Fruit fly (Drosophila melanogaster) whole organism, embryonic: ENCODE data around the gene Sap30.

Source experiments
- Asciz ChIP-seq: fragments of 200-800 bp; sonication (Bioruptor generic); optimal IDR thresholded peaks from 2 replicates; lab custom pipeline; 2017; ENCODE audit warnings: missing biosample characterization, mild to moderate bottlenecking, missing genetic modification characterization, missing genetic modification reagents
- Awh ChIP-seq: fragments of 200-800 bp; sonication (Bioruptor generic); IDR thresholded peaks from 2 replicates; pipeline ENCODE4, ENCODE4 v1.3.6; 2022; ENCODE audit warnings: missing biosample characterization, missing genetic modification characterization
- CG10147 ChIP-seq: fragments of 200-800 bp; sonication (Bioruptor generic); optimal IDR thresholded peaks from 2 replicates; lab custom pipeline; 2019; ENCODE audit warnings: missing biosample characterization, mild to moderate bottlenecking, missing genetic modification characterization, moderate library complexity
- CG10979 ChIP-seq: fragments of 200-800 bp; sonication (Bioruptor generic); optimal IDR thresholded peaks from 2 replicates; lab custom pipeline; 2018; ENCODE audit warnings: missing biosample characterization, mild to moderate bottlenecking, missing genetic modification characterization, moderate library complexity
- CG11456 ChIP-seq: fragments of 200-800 bp; sonication (Bioruptor generic); IDR thresholded peaks from 3 replicates; pipeline ENCODE4 v1.3.6; 2022; ENCODE audit warnings: missing biosample characterization, missing genetic modification characterization
- CG12219 ChIP-seq: fragments of 200-800 bp; sonication (Bioruptor generic); optimal IDR thresholded peaks from 3 replicates; lab custom pipeline; 2018; ENCODE audit warnings: missing biosample characterization, mild to moderate bottlenecking, missing genetic modification characterization
- CG12391 ChIP-seq: fragments of 200-800 bp; sonication (Bioruptor generic); optimal IDR thresholded peaks from 3 replicates; lab custom pipeline; 2018; ENCODE audit warnings: missing biosample characterization, mild to moderate bottlenecking, missing genetic modification characterization, moderate library complexity
- CG12659 ChIP-seq: fragments of 200-800 bp; sonication (Bioruptor generic); optimal IDR thresholded peaks from 3 replicates; lab custom pipeline; 2017; ENCODE audit warnings: mild to moderate bottlenecking, missing biosample characterization, missing genetic modification reagents, missing genetic modification characterization
- CG14710 ChIP-seq: fragments of 200-800 bp; sonication (Bioruptor generic); optimal IDR thresholded peaks from 3 replicates; lab custom pipeline; 2019; ENCODE audit warnings: missing biosample characterization, mild to moderate bottlenecking, missing genetic modification characterization, moderate library complexity
- CG15479 ChIP-seq: fragments of 200-800 bp; sonication (Bioruptor generic); optimal IDR thresholded peaks from 3 replicates; lab custom pipeline; 2019; ENCODE audit warnings: missing biosample characterization, mild to moderate bottlenecking, missing genetic modification characterization, moderate library complexity
- CG15601 ChIP-seq: fragments of 200-800 bp; sonication (Bioruptor generic); optimal IDR thresholded peaks from 3 replicates; lab custom pipeline; 2019; ENCODE audit warnings: missing biosample characterization, mild to moderate bottlenecking, missing genetic modification characterization, moderate library complexity
- CG1602 ChIP-seq: fragments of 200-800 bp; sonication (Bioruptor generic); optimal IDR thresholded peaks from 3 replicates; lab custom pipeline; 2016; ENCODE audit warnings: missing biosample characterization, missing genetic modification characterization
- CG30020 ChIP-seq: fragments of 200-800 bp; optimal IDR thresholded peaks from 2 replicates; lab custom pipeline; 2019; ENCODE audit warnings: missing biosample characterization, mild to moderate bottlenecking, missing genetic modification characterization, moderate library complexity
- CG34376 ChIP-seq: fragments of 200-800 bp; sonication (Bioruptor generic); optimal IDR thresholded peaks from 2 replicates; lab custom pipeline; 2018; ENCODE audit warnings: missing biosample characterization, mild to moderate bottlenecking, missing genetic modification characterization
- CG4424 ChIP-seq: fragments of 200-800 bp; sonication (Bioruptor generic); optimal IDR thresholded peaks from 3 replicates; lab custom pipeline; 2016; ENCODE audit warnings: missing biosample characterization, missing genetic modification characterization
- CG6175 ChIP-seq: fragments of 200-800 bp; sonication (Bioruptor generic); IDR thresholded peaks from 3 replicates; pipeline ENCODE4 v1.3.6; 2022; ENCODE audit warnings: missing biosample characterization, missing genetic modification characterization
- CG6272 ChIP-seq: fragments of 200-800 bp; sonication (Bioruptor generic); IDR thresholded peaks from 2 replicates; pipeline ENCODE4 v1.3.6; 2022; ENCODE audit warnings: missing biosample characterization, missing genetic modification characterization
- CG7556 ChIP-seq: fragments of 200-800 bp; sonication (Bioruptor generic); optimal IDR thresholded peaks from 2 replicates; lab custom pipeline; 2017; ENCODE audit warnings: missing biosample characterization, mild to moderate bottlenecking, missing genetic modification characterization
- CG8359 ChIP-seq: fragments of 200-800 bp; sonication (Bioruptor generic); optimal IDR thresholded peaks from 2 replicates; lab custom pipeline; 2017; ENCODE audit warnings: missing biosample characterization, mild to moderate bottlenecking, missing genetic modification characterization, borderline replicate concordance
- CG8388 ChIP-seq: fragments of 200-800 bp; sonication (Bioruptor generic); optimal IDR thresholded peaks from 2 replicates; lab custom pipeline; 2019; ENCODE audit warnings: missing biosample characterization, mild to moderate bottlenecking, missing genetic modification characterization, moderate library complexity
- CG8924 ChIP-seq: fragments of 200-800 bp; optimal IDR thresholded peaks from 3 replicates; lab custom pipeline; 2019; ENCODE audit warnings: missing biosample characterization, mild to moderate bottlenecking, missing genetic modification characterization, moderate library complexity
- CG9727 ChIP-seq: fragments of 200-800 bp; sonication (Bioruptor generic); optimal IDR thresholded peaks from 3 replicates; lab custom pipeline; 2017; ENCODE audit warnings: missing biosample characterization, mild to moderate bottlenecking, missing genetic modification characterization
- Chrac-16 ChIP-seq: fragments of 200-800 bp; sonication (Bioruptor generic); optimal IDR thresholded peaks from 3 replicates; lab custom pipeline; 2016; ENCODE audit warnings: missing biosample characterization, missing genetic modification characterization
- Dref ChIP-seq: fragments of 200-800 bp; sonication (Bioruptor generic); IDR thresholded peaks from 2 replicates; pipeline ENCODE4 v1.3.6; 2022; ENCODE audit warnings: missing biosample characterization, missing genetic modification characterization
- Hr51 ChIP-seq, 2 experiments: fragments of 200-800 bp; sonication (Bioruptor generic); optimal IDR thresholded peaks; 2 replicates in 1 of 2; 3 replicates in 1 of 2; lab custom pipeline; 2016 to 2018; ENCODE audit warnings: missing biosample characterization in 2 of 2, missing genetic modification characterization in 2 of 2, mild to moderate bottlenecking in 1 of 2, moderate library complexity in 1 of 2
- Oli ChIP-seq: fragments of 200-800 bp; sonication (Bioruptor generic); optimal IDR thresholded peaks from 2 replicates; lab custom pipeline; 2018; ENCODE audit warnings: missing biosample characterization, mild to moderate bottlenecking, missing genetic modification characterization, moderate library complexity
- Ssrp ChIP-seq: fragments of 200-800 bp; sonication (Bioruptor generic); optimal IDR thresholded peaks from 2 replicates; lab custom pipeline; 2018; ENCODE audit warnings: missing biosample characterization, mild to moderate bottlenecking, missing genetic modification characterization, moderate library complexity
- Trl ChIP-seq, 3 experiments: fragments of >200 bp in 2 of 3; fragments of 200-800 bp in 1 of 3; sonication (Bioruptor generic) in 1 of 3; optimal IDR thresholded peaks; 2 replicates in 1 of 3; 3 replicates in 2 of 3; lab custom pipeline; 2016 to 2017; ENCODE audit warnings: missing biosample characterization in 1 of 3, missing genetic modification characterization in 1 of 3
- ac ChIP-seq: fragments of 200-800 bp; sonication (Bioruptor generic); optimal IDR thresholded peaks from 3 replicates; lab custom pipeline; 2017; ENCODE audit warnings: missing biosample characterization, mild to moderate bottlenecking, missing genetic modification characterization
- ash1 ChIP-seq: fragments of 200-800 bp; sonication (Bioruptor generic); optimal IDR thresholded peaks from 2 replicates; lab custom pipeline; 2018; ENCODE audit warnings: missing biosample characterization, mild to moderate bottlenecking, missing genetic modification characterization
- bowl ChIP-seq: fragments of 200-800 bp; sonication (Bioruptor generic); IDR thresholded peaks from 2 replicates; pipeline ENCODE4 v1.3.6; 2022; ENCODE audit warnings: missing biosample characterization, missing genetic modification characterization
- cas ChIP-seq: fragments of 200-800 bp; sonication (Bioruptor generic); IDR thresholded peaks from 2 replicates; pipeline ENCODE4 v1.3.6; 2022; ENCODE audit warnings: missing biosample characterization, missing genetic modification characterization
- cg ChIP-seq: fragments of 200-800 bp; sonication (Bioruptor generic); optimal IDR thresholded peaks from 3 replicates; lab custom pipeline; 2019; ENCODE audit warnings: missing biosample characterization, mild to moderate bottlenecking, missing genetic modification characterization, moderate library complexity
- chn ChIP-seq: fragments of 200-800 bp; sonication (Bioruptor generic); optimal IDR thresholded peaks from 2 replicates; lab custom pipeline; 2016; ENCODE audit warnings: missing biosample characterization, missing genetic modification characterization
- dmrt99B ChIP-seq: fragments of 200-800 bp; sonication (Bioruptor generic); optimal IDR thresholded peaks from 2 replicates; lab custom pipeline; 2018; ENCODE audit warnings: missing biosample characterization, mild to moderate bottlenecking, missing genetic modification characterization, moderate library complexity
- en ChIP-seq: fragments of 200-800 bp; sonication (Bioruptor generic); optimal IDR thresholded peaks from 2 replicates; lab custom pipeline; 2016; ENCODE audit warnings: missing biosample characterization, missing genetic modification characterization
- eyg ChIP-seq: fragments of 200-800 bp; sonication (Bioruptor generic); optimal IDR thresholded peaks from 3 replicates; lab custom pipeline; 2016; ENCODE audit warnings: missing biosample characterization, missing genetic modification characterization
- fd102C ChIP-seq: fragments of 200-800 bp; sonication (Bioruptor generic); optimal IDR thresholded peaks from 2 replicates; lab custom pipeline; 2018; ENCODE audit warnings: missing biosample characterization, mild to moderate bottlenecking, missing genetic modification characterization, moderate library complexity
- gce ChIP-seq: fragments of 200-800 bp; sonication (Bioruptor generic); IDR thresholded peaks from 3 replicates; pipeline ENCODE4 v1.3.6; 2022; ENCODE audit warnings: missing biosample characterization, missing genetic modification characterization
- gsb ChIP-seq: fragments of 200-800 bp; sonication (Bioruptor generic); IDR thresholded peaks from 2 replicates; pipeline ENCODE4 v1.3.6; 2022; ENCODE audit warnings: missing biosample characterization, missing genetic modification characterization
- h ChIP-seq: fragments of >200 bp; optimal IDR thresholded peaks from 2 replicates; lab custom pipeline; 2017
- kah ChIP-seq: fragments of 200-800 bp; sonication (Bioruptor generic); optimal IDR thresholded peaks from 2 replicates; lab custom pipeline; 2018; ENCODE audit warnings: missing biosample characterization, mild to moderate bottlenecking, missing genetic modification characterization
- lab ChIP-seq: fragments of 200-800 bp; sonication (Bioruptor generic); optimal IDR thresholded peaks from 3 replicates; lab custom pipeline; 2017; ENCODE audit warnings: missing biosample characterization, missing genetic modification characterization, mild to moderate bottlenecking, moderate library complexity, missing genetic modification reagents
- lola ChIP-seq, 3 experiments: fragments of >200 bp in 2 of 3; fragments of 200-800 bp in 1 of 3; sonication (Bioruptor generic) in 1 of 3; optimal IDR thresholded peaks; 2 replicates each; lab custom pipeline; 2017 to 2019; ENCODE audit warnings: missing biosample characterization in 3 of 3, missing genetic modification characterization in 3 of 3, mild to moderate bottlenecking in 1 of 3, moderate library complexity in 1 of 3
- mirr ChIP-seq: fragments of 200-800 bp; sonication (Bioruptor generic); optimal IDR thresholded peaks from 3 replicates; lab custom pipeline; 2018; ENCODE audit warnings: missing biosample characterization, mild to moderate bottlenecking, missing genetic modification characterization
- pan ChIP-seq, 4 experiments: fragments of >200 bp in 3 of 4; fragments of 200-800 bp in 1 of 4; sonication (Bioruptor generic) in 1 of 4; optimal IDR thresholded peaks in 3 of 4; IDR thresholded peaks in 1 of 4; 2 replicates each; pipeline versions ENCODE4 v1.3.6 to Lab custom; 2017 to 2022; ENCODE audit warnings: missing biosample characterization in 2 of 4, missing genetic modification characterization in 2 of 4, mixed read lengths in 1 of 4
- sima ChIP-seq: fragments of 200-800 bp; sonication (Bioruptor generic); optimal IDR thresholded peaks from 2 replicates; lab custom pipeline; 2016; ENCODE audit warnings: missing biosample characterization, missing genetic modification characterization
- tap ChIP-seq: fragments of 200-800 bp; optimal IDR thresholded peaks from 3 replicates; lab custom pipeline; 2019; ENCODE audit warnings: missing biosample characterization, mild to moderate bottlenecking, missing genetic modification characterization, moderate library complexity
- wdn ChIP-seq: fragments of 200-800 bp; sonication (Bioruptor generic); IDR thresholded peaks from 2 replicates; pipeline ENCODE4 v1.3.6; 2022; ENCODE audit warnings: missing biosample characterization, missing genetic modification characterization

Sap30 gene

DNA sequence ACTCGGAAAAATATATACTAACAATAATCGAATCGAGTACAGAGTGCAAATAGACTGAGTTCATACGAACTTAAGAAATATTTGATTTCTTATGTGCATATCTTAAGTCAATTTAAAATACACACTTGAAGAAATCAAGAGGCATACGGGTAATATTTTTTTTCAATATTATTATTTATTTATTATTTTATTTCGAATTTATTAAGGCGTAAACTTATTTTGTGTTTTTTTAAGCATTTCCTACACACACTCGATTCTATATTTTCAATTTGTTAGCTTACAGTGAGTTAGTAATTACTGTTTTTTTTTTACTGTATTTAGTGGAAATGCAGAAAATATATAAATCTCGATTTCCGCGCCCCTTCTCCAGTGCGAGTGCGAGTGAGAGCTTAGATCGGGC is 26.1 kb downstream of the Sap30 start (continued):
- TF ChIP-seq CG34376 (GFP tag; lab: Kevin White, UChicago), result no peak
- TF ChIP-seq CG1602 (GFP tag; lab: Kevin White, UChicago), result peak; percentile 6
- peak; percentile 24 for TF ChIP-seq CG12659 (GFP tag; lab: Kevin White, UChicago)
- no peak for TF ChIP-seq en (GFP tag; lab: Kevin White, UChicago)
- TF ChIP-seq fd102C (GFP tag; lab: Kevin White, UChicago), result no peak
- peak; percentile 55 for TF ChIP-seq dmrt99B (tag; lab: Kevin White, UChicago)
- TF ChIP-seq tap (tag; lab: Kevin White, UChicago), result peak; percentile 4
- TF ChIP-seq CG7556 (GFP tag; lab: Kevin White, UChicago), result peak; percentile 17
- no peak for TF ChIP-seq h (lab: Kevin White, UChicago)
- TF ChIP-seq CG30020, result no peak
- no peak for TF ChIP-seq gce
- TF ChIP-seq CG15479 (GFP tag; lab: Kevin White, UChicago), result no peak
- TF ChIP-seq gsb, result no peak
- TF ChIP-seq ash1 (GFP tag; lab: Kevin White, UChicago), result no peak
- no peak for TF ChIP-seq lola (GFP tag; optimal IDR thresholded peaks at IDR 0.05; lab: Kevin White, UChicago)
- no peak for TF ChIP-seq kah (GFP tag; lab: Kevin White, UChicago)
- peak; percentile 9 for TF ChIP-seq Ssrp (tag; lab: Kevin White, UChicago)
- TF ChIP-seq CG6272 (GFP tag; lab: Robert Waterston, UW), result no peak
- no peak for TF ChIP-seq ac (GFP tag; lab: Kevin White, UChicago)
- TF ChIP-seq CG15601 (tag; lab: Kevin White, UChicago), result no peak
- no peak for TF ChIP-seq CG8388 (GFP tag; lab: Kevin White, UChicago)
- TF ChIP-seq CG14710 (tag; lab: Kevin White, UChicago), result peak; percentile 13
- TF ChIP-seq wdn (GFP tag; lab: Robert Waterston, UW), result no peak
- TF ChIP-seq Hr51 (GFP tag; optimal IDR thresholded peaks at IDR 0.05; lab: Kevin White, UChicago), result peak in 1 of 2 experiments; percentile 66
- no peak for TF ChIP-seq Chrac-16
- no peak for TF ChIP-seq bowl (GFP tag; lab: Robert Waterston, UW)
- peak; percentile 3 for TF ChIP-seq Asciz (GFP tag; lab: Kevin White, UChicago)
- TF ChIP-seq eyg (GFP tag; lab: Kevin White, UChicago), result no peak
- no peak for TF ChIP-seq Dref (GFP tag; lab: Robert Waterston, UW)
- no peak for TF ChIP-seq CG6175
- TF ChIP-seq cg (GFP tag; lab: Kevin White, UChicago), result no peak
- peak; percentile 43 for TF ChIP-seq CG12391 (tag; lab: Kevin White, UChicago)
- peak; percentile 4 for TF ChIP-seq CG4424 (GFP tag; lab: Kevin White, UChicago)
- no peak for TF ChIP-seq sima
- no peak for TF ChIP-seq chn (GFP tag; lab: Kevin White, UChicago)
- peak; percentile 43 for TF ChIP-seq Oli (tag; lab: Kevin White, UChicago)
- TF ChIP-seq CG8359 (GFP tag; lab: Kevin White, UChicago), result no peak
- no peak for TF ChIP-seq mirr (GFP tag; lab: Kevin White, UChicago)
- no peak for TF ChIP-seq CG12219 (GFP tag; lab: Kevin White, UChicago)
- no peak for TF ChIP-seq CG10147
- TF ChIP-seq CG11456 (GFP tag; lab: Robert Waterston, UW), result 0 out of 3 replicates have a peak, but pooled peaks have one; percentile 50
- TF ChIP-seq Trl (optimal IDR thresholded peaks at IDR 0.05; lab: Kevin White, UChicago), result no peak
- no peak for TF ChIP-seq Trl (GFP tag; optimal IDR thresholded peaks at IDR 0.05; lab: Kevin White, UChicago)
- no peak for TF ChIP-seq cas (GFP tag; lab: Robert Waterston, UW)
- TF ChIP-seq Awh, result 0 out of 2 replicates have a peak, but pooled peaks have one; percentile 15
- TF ChIP-seq lab (GFP tag; lab: Kevin White, UChicago), result no peak
- peak; percentile 11 for TF ChIP-seq CG9727 (GFP tag; lab: Kevin White, UChicago)
- TF ChIP-seq pan (optimal IDR thresholded peaks at IDR 0.05; lab: Kevin White, UChicago), result no peak
- peak in 1 of 2 experiments; percentile 39 for TF ChIP-seq pan (GFP tag; optimal IDR thresholded peaks at IDR 0.05 in 1 of 2, IDR thresholded peaks at IDR 0.05 in 1 of 2)
- TF ChIP-seq CG8924, result peak; percentile 14
- TF ChIP-seq CG10979, result peak; percentile 34
